Fruit fly (Drosophila melanogaster) whole organism, pupa: Measurements from ENCODE around the gene ORMDL.

ENCODE experiments used
- CG12605 ChIP-seq: fragments of 200-800 bp; sonication (Bioruptor generic); IDR thresholded peaks from 2 replicates; pipeline ENCODE4 v1.3.6; 2022; ENCODE audit warnings: missing biosample characterization, missing genetic modification characterization
- CG13204 ChIP-seq: fragments of 200-800 bp; sonication (Bioruptor generic); optimal IDR thresholded peaks from 2 replicates; lab custom pipeline; 2018; ENCODE audit warnings: missing biosample characterization, mild to moderate bottlenecking, missing genetic modification characterization, moderate library complexity
- CG14655 ChIP-seq: fragments of 200-800 bp; sonication (Bioruptor generic); optimal IDR thresholded peaks from 3 replicates; lab custom pipeline; 2017; ENCODE audit warnings: mild to moderate bottlenecking, missing biosample characterization, missing genetic modification reagents, missing genetic modification characterization
- CG15710 ChIP-seq: fragments of 200-800 bp; sonication (Bioruptor generic); optimal IDR thresholded peaks from 2 replicates; lab custom pipeline; 2018; ENCODE audit warnings: missing biosample characterization, mild to moderate bottlenecking, missing genetic modification characterization, moderate library complexity
- CG17806 ChIP-seq: fragments of 200-800 bp; sonication (Bioruptor generic); optimal IDR thresholded peaks from 2 replicates; lab custom pipeline; 2018; ENCODE audit warnings: missing biosample characterization, mild to moderate bottlenecking, missing genetic modification characterization, moderate library complexity
- CG32121 ChIP-seq: fragments of 200-800 bp; sonication (Bioruptor generic); IDR thresholded peaks from 2 replicates; pipeline ENCODE4 v1.3.6; 2022; ENCODE audit warnings: missing biosample characterization, missing genetic modification characterization
- CG8159 ChIP-seq: fragments of 200-800 bp; sonication (Bioruptor generic); optimal IDR thresholded peaks from 3 replicates; lab custom pipeline; 2018; ENCODE audit warnings: missing biosample characterization, mild to moderate bottlenecking, missing genetic modification characterization, moderate library complexity
- CG9948 ChIP-seq: fragments of 200-800 bp; sonication (Bioruptor generic); optimal IDR thresholded peaks from 2 replicates; lab custom pipeline; 2018; ENCODE audit warnings: missing biosample characterization, mild to moderate bottlenecking, missing genetic modification characterization, moderate library complexity
- Ets98B ChIP-seq: fragments of 200-800 bp; sonication (Bioruptor generic); IDR thresholded peaks from 2 replicates; pipeline ENCODE4 v1.3.6; 2022; ENCODE audit warnings: missing biosample characterization, missing genetic modification characterization

DNA sequence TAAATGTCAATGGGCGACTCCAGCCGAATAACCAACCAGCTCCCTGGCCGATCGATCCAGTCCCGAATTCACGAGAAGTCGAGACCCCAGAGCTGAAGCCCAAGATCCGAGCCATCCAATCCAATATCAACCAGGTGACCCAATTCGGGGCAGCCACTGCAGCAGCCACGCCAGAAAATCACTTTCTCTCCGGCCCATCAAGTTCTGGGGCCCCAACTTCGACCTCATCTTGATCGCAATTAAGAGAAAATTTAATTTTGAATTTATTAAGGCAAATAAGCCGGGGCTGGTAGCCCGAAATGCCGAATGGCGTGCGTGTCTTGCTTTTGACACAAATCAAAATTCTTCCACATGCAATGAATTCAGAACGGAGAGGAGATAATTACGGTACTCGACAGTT lies 12.7 kb downstream of the ORMDL start:
- TF ChIP-seq CG9948 (tag; lab: Kevin White, UChicago) (no peak), CG12605 (GFP tag; lab: Robert Waterston, UW) (no peak), CG15710 (tag; lab: Kevin White, UChicago) (no peak), Ets98B (GFP tag; lab: Robert Waterston, UW) (no peak), CG13204 (GFP tag; lab: Kevin White, UChicago) (no peak), CG32121 (GFP tag; lab: Robert Waterston, UW) (no peak), CG14655 (GFP tag; lab: Kevin White, UChicago) (no peak), CG8159 (tag; lab: Kevin White, UChicago) (no peak), CG17806 (tag; lab: Kevin White, UChicago) (no peak)
